Worm (Caenorhabditis elegans) whole organism, L4 larva: ENCODE data around the gene F18E3.12.

Experiments used
- F10B5.3 ChIP-seq: sonication (generic microtip); optimal IDR thresholded peaks from 2 replicates; lab custom pipeline; 2016; ENCODE audit warnings: mild to moderate bottlenecking, missing genetic modification characterization, missing compliant biosample characterization
- F37D6.2 ChIP-seq: sonication (generic microtip); optimal IDR thresholded peaks from 2 replicates; lab custom pipeline; 2016; ENCODE audit warnings: mild to moderate bottlenecking, missing genetic modification characterization, missing compliant biosample characterization
- T20F7.1 ChIP-seq: fragments of 200-800 bp; sonication (Bioruptor generic); optimal IDR thresholded peaks from 2 replicates; lab custom pipeline; 2018; ENCODE audit warnings: mild to moderate bottlenecking, missing genetic modification characterization, missing compliant biosample characterization
- T26A8.4 ChIP-seq: fragments of 200-800 bp; sonication (Bioruptor generic); IDR thresholded peaks from 2 replicates; pipeline ENCODE4 v1.3.6; 2022; ENCODE audit warnings: missing genetic modification characterization, missing compliant biosample characterization
- Y105C5A.15 ChIP-seq: fragments of 200-800 bp; sonication (Bioruptor generic); IDR thresholded peaks from 2 replicates; pipeline ENCODE4 v1.3.6; 2022; ENCODE audit warnings: missing genetic modification characterization, missing compliant biosample characterization
- aha-1 ChIP-seq: fragments of 150-350 bp; peaks from one replicate; lab custom pipeline; 2014; ENCODE audit warnings: missing biosample characterization, missing genetic modification characterization
- attf-4 ChIP-seq: sonication (generic microtip); optimal IDR thresholded peaks from 3 replicates; lab custom pipeline; 2017; ENCODE audit warnings: missing biosample characterization, missing genetic modification characterization
- ceh-32 ChIP-seq: sonication (generic microtip); optimal IDR thresholded peaks from 2 replicates; lab custom pipeline; 2016; ENCODE audit warnings: mild to moderate bottlenecking, missing genetic modification characterization, missing compliant biosample characterization; ENCODE audit not compliant: poor library complexity
- ces-1 ChIP-seq: fragments of 150-350 bp; sonication (generic microtip); optimal IDR thresholded peaks from 4 replicates; lab custom pipeline; 2014; ENCODE audit warnings: missing biosample characterization, missing genetic modification reagents, missing genetic modification characterization
- dpl-1 ChIP-seq: fragments of 150-350 bp; optimal IDR thresholded peaks from 2 replicates; lab custom pipeline; 2014; ENCODE audit warnings: missing biosample characterization, missing genetic modification reagents, missing genetic modification characterization
- duxl-1 ChIP-seq: sonication (generic microtip); optimal IDR thresholded peaks from 2 replicates; lab custom pipeline; 2016; ENCODE audit warnings: mild to moderate bottlenecking, missing genetic modification characterization, moderate library complexity, missing compliant biosample characterization; ENCODE audit not compliant: poor library complexity
- hif-1 ChIP-seq, 2 experiments: sonication (generic microtip); optimal IDR thresholded peaks; 2 replicates each; lab custom pipeline; 2016 to 2017; ENCODE audit warnings: missing compliant biosample characterization in 2 of 2, missing genetic modification characterization in 2 of 2, missing genetic modification reagents in 2 of 2, missing genotype in 2 of 2, mild to moderate bottlenecking in 1 of 2
- hmg-1.1 ChIP-seq: fragments of 200-800 bp; sonication (Bioruptor generic); IDR thresholded peaks from 2 replicates; pipeline ENCODE4 v1.3.6; 2022; ENCODE audit warnings: missing genetic modification reagents, missing genetic modification characterization, missing compliant biosample characterization
- lin-29 ChIP-seq: fragments of 200-800 bp; sonication (Bioruptor generic); IDR thresholded peaks from 2 replicates; pipeline ENCODE4 v1.3.6; 2022; ENCODE audit warnings: missing genetic modification reagents, missing genetic modification characterization, missing compliant biosample characterization
- lin-39 ChIP-seq: fragments of 150-350 bp; optimal IDR thresholded peaks from 2 replicates; lab custom pipeline; 2014; ENCODE audit warnings: missing biosample characterization, missing genetic modification reagents, missing genetic modification characterization
- madf-5 ChIP-seq, 2 experiments: fragments of 200-800 bp; sonication (Bioruptor generic); IDR thresholded peaks; 2 replicates each; pipeline ENCODE4 v1.3.6; 2022; ENCODE audit warnings: missing compliant biosample characterization in 2 of 2, missing genetic modification characterization in 2 of 2
- mdl-1 ChIP-seq, 2 experiments: fragments of 150-350 bp in 1 of 2; sonication (generic microtip) in 1 of 2; optimal IDR thresholded peaks; 2 replicates each; lab custom pipeline; 2014 to 2017; ENCODE audit warnings: missing biosample characterization in 2 of 2, missing genetic modification characterization in 2 of 2
- mxl-3 ChIP-seq: fragments of 200-800 bp; sonication (Bioruptor generic); optimal IDR thresholded peaks from 2 replicates; lab custom pipeline; 2018; ENCODE audit warnings: mild to moderate bottlenecking, missing genetic modification characterization, missing compliant biosample characterization
- nhr-102 ChIP-seq: sonication (generic microtip); optimal IDR thresholded peaks from 2 replicates; lab custom pipeline; 2016; ENCODE audit warnings: mild to moderate bottlenecking, missing genetic modification characterization, moderate library complexity, missing compliant biosample characterization
- nhr-11 ChIP-seq: fragments of 150-350 bp; optimal IDR thresholded peaks from 2 replicates; lab custom pipeline; 2014; ENCODE audit warnings: missing biosample characterization, missing genetic modification characterization
- nhr-237 ChIP-seq: sonication (generic microtip); optimal IDR thresholded peaks from 2 replicates; lab custom pipeline; 2017; ENCODE audit warnings: missing biosample characterization, missing genetic modification characterization
- nhr-42 ChIP-seq: fragments of 200-800 bp; sonication (Bioruptor generic); IDR thresholded peaks from 2 replicates; pipeline ENCODE4 v1.3.6; 2022; ENCODE audit warnings: missing genetic modification characterization, missing compliant biosample characterization
- nhr-48 ChIP-seq: sonication (generic microtip); optimal IDR thresholded peaks from 2 replicates; lab custom pipeline; 2016; ENCODE audit warnings: mild to moderate bottlenecking, missing genetic modification characterization, missing compliant biosample characterization
- nhr-77 ChIP-seq: fragments of 150-350 bp; optimal IDR thresholded peaks from 2 replicates; lab custom pipeline; 2014; ENCODE audit warnings: missing biosample characterization, missing genetic modification characterization
- php-3 ChIP-seq: fragments of 200-800 bp; sonication (Bioruptor generic); IDR thresholded peaks from 2 replicates; pipeline ENCODE4 v1.3.6; 2022; ENCODE audit warnings: missing genetic modification reagents, missing genetic modification characterization, missing compliant biosample characterization
- rbr-2 ChIP-seq: sonication (generic microtip); optimal IDR thresholded peaks from 2 replicates; lab custom pipeline; 2016; ENCODE audit warnings: missing genotype, missing genetic modification characterization, missing compliant biosample characterization
- set-16 ChIP-seq: fragments of 200-800 bp; sonication (Bioruptor generic); IDR thresholded peaks from 2 replicates; pipeline ENCODE4 v1.3.6; 2022; ENCODE audit warnings: missing genetic modification reagents, missing genetic modification characterization, missing compliant biosample characterization
- snpc-4 ChIP-seq: fragments of 150-350 bp; optimal IDR thresholded peaks from 2 replicates; lab custom pipeline; 2014; ENCODE audit warnings: missing biosample characterization, missing genetic modification characterization
- tag-97 ChIP-seq: fragments of 200-800 bp; sonication (Bioruptor generic); IDR thresholded peaks from 2 replicates; pipeline ENCODE4 v1.3.6; 2022; ENCODE audit warnings: missing genetic modification characterization, missing compliant biosample characterization
- tra-1 ChIP-seq: fragments of 200-800 bp; sonication (Bioruptor generic); IDR thresholded peaks from 2 replicates; pipeline ENCODE4 v1.3.6; 2022; ENCODE audit warnings: missing genetic modification reagents, missing genetic modification characterization, missing compliant biosample characterization
- unc-62 ChIP-seq, 3 experiments: fragments of 150-350 bp in 1 of 3; sonication (generic microtip); optimal IDR thresholded peaks in 2 of 3; peaks in 1 of 3; 1 replicate in 1 of 3; 2 replicates in 2 of 3; lab custom pipeline; 2014 to 2017; ENCODE audit warnings: missing biosample characterization in 3 of 3, missing genetic modification characterization in 3 of 3, missing genetic modification reagents in 3 of 3, missing genotype in 1 of 3
- vab-7 ChIP-seq: fragments of 200-800 bp; sonication (Bioruptor generic); IDR thresholded peaks from 2 replicates; pipeline ENCODE4 v1.3.6; 2022; ENCODE audit warnings: missing genetic modification reagents, missing genetic modification characterization, missing compliant biosample characterization
- zfp-3 ChIP-seq: fragments of 200-800 bp; sonication (Bioruptor generic); conservative IDR thresholded peaks from 2 replicates; pipeline ENCODE4 v1.3.6; 2022; ENCODE audit warnings: missing genetic modification reagents, missing genetic modification characterization, missing compliant biosample characterization
- ztf-7 ChIP-seq: fragments of 150-350 bp; optimal IDR thresholded peaks from 2 replicates; lab custom pipeline; 2014; ENCODE audit warnings: missing biosample characterization, missing genetic modification characterization

Gene F18E3.12

ce11 chrV:7415780-7416428, 1.1 kb downstream of the F18E3.12 start, which contains the start of gene F18E3.13 (continued):
- peak in 1 of 2 experiments; percentile 55 for TF ChIP-seq unc-62 (GFP tag; optimal IDR thresholded peaks at IDR 0.05 in 1 of 2; lab: Kevin White, UChicago)
- no peak for TF ChIP-seq unc-62 (tag; optimal IDR thresholded peaks at IDR 0.05; lab: Kevin White, UChicago)
- peak; percentile 91 for TF ChIP-seq nhr-48 (tag; lab: Kevin White, UChicago)
- peak; percentile 56 to 88 for TF ChIP-seq mdl-1 (tag; optimal IDR thresholded peaks at IDR 0.05; lab: Kevin White, UChicago)

- no peak for TF ChIP-seq set-16 (GFP tag; lab: Robert Waterston, UW)
- no peak for TF ChIP-seq tag-97 (GFP tag; lab: Robert Waterston, UW)
- TF ChIP-seq ceh-32: no peak
- TF ChIP-seq nhr-48 (tag; lab: Kevin White, UChicago): no peak
- TF ChIP-seq aha-1 (tag; lab: Kevin White, UChicago): peak; percentile 89
- no peak for TF ChIP-seq ces-1
- TF ChIP-seq T20F7.1 (GFP tag; lab: Kevin White, UChicago): peak; percentile 14
- TF ChIP-seq tra-1 (GFP tag; lab: Robert Waterston, UW): no peak
- TF ChIP-seq ztf-7 (tag; lab: Kevin White, UChicago): no peak
- TF ChIP-seq lin-29 (GFP tag; lab: Robert Waterston, UW): no peak
- no peak for TF ChIP-seq php-3 (GFP tag; lab: Robert Waterston, UW)
- no peak for TF ChIP-seq lin-39 (tag; lab: Kevin White, UChicago)
- TF ChIP-seq F10B5.3 (tag; lab: Kevin White, UChicago): no peak
- peak; percentile 5 for TF ChIP-seq nhr-102
- no peak for TF ChIP-seq madf-5 (GFP tag; IDR thresholded peaks at IDR 0.05; lab: Robert Waterston, UW)
- no peak for TF ChIP-seq vab-7
- no peak for TF ChIP-seq nhr-42 (GFP tag; lab: Robert Waterston, UW)
- no peak for TF ChIP-seq nhr-11 (tag; lab: Kevin White, UChicago)
- TF ChIP-seq Y105C5A.15 (GFP tag; lab: Robert Waterston, UW): no peak
- no peak for TF ChIP-seq attf-4 (tag; lab: Kevin White, UChicago)
- TF ChIP-seq mxl-3: no peak
- TF ChIP-seq zfp-3 (GFP tag; lab: Robert Waterston, UW): no peak
- no peak for TF ChIP-seq hmg-1.1 (GFP tag; lab: Robert Waterston, UW)
- TF ChIP-seq, all 104 proteins: peak for 3
Measured at ce11 chrV:7416569-7416968, 1.8 kb downstream of the F18E3.12 start.

- TF ChIP-seq nhr-77 (tag; lab: Kevin White, UChicago) (no peak), F37D6.2 (no peak), dpl-1 (no peak), rbr-2 (tag; lab: Kevin White, UChicago) (no peak), snpc-4 (no peak), T26A8.4 (GFP tag; lab: Robert Waterston, UW) (no peak), hif-1 (tag; optimal IDR thresholded peaks at IDR 0.05; lab: Kevin White, UChicago) (peak in 1 of 2 experiments; percentile 70), attf-4 (tag; lab: Kevin White, UChicago) (no peak), nhr-237 (tag; lab: Kevin White, UChicago) (no peak), aha-1 (tag; lab: Kevin White, UChicago) (peak; percentile 97), tra-1 (GFP tag; lab: Robert Waterston, UW) (no peak), unc-62 (GFP tag; optimal IDR thresholded peaks at IDR 0.05 in 1 of 2; lab: Kevin White, UChicago) (peak in 1 of 2 experiments; percentile 90), unc-62 (tag; optimal IDR thresholded peaks at IDR 0.05; lab: Kevin White, UChicago) (no peak), tag-97 (GFP tag; lab: Robert Waterston, UW) (no peak), duxl-1 (tag; lab: Kevin White, UChicago) (peak; percentile 17)
Measured at ce11 chrV:7417018-7417716, 2.4 kb downstream of the F18E3.12 start, which contains the start of gene srw-67. Gene srw-67 (plus strand): TSS chrV:7417660.
